Worm (Caenorhabditis elegans) whole organism, L2 larva: ENCODE measurements around the gene F15B10.3.

ENCODE experiments used
- C34F6.9 ChIP-seq: fragments of 150-350 bp; optimal IDR thresholded peaks from 2 replicates; lab custom pipeline; 2014; ENCODE audit warnings: missing biosample characterization, missing genetic modification characterization
- F13H6.1 ChIP-seq: sonication (generic microtip); optimal IDR thresholded peaks from 2 replicates; lab custom pipeline; 2016; ENCODE audit warnings: missing genetic modification characterization, missing compliant biosample characterization
- R02D3.7 ChIP-seq: fragments of 150-350 bp; optimal IDR thresholded peaks from 2 replicates; lab custom pipeline; 2014; ENCODE audit warnings: missing biosample characterization, missing genetic modification characterization
- ZK546.5 ChIP-seq: sonication (generic microtip); optimal IDR thresholded peaks from 2 replicates; lab custom pipeline; 2017; ENCODE audit warnings: missing biosample characterization, missing genetic modification characterization
- alr-1 ChIP-seq: fragments of 150-350 bp; optimal IDR thresholded peaks from 2 replicates; lab custom pipeline; 2014; ENCODE audit warnings: missing biosample characterization, missing genetic modification characterization
- blmp-1 ChIP-seq: sonication (generic microtip); optimal IDR thresholded peaks from 2 replicates; lab custom pipeline; 2017; ENCODE audit warnings: missing genetic modification characterization, mild to moderate bottlenecking, missing compliant biosample characterization, antibody characterized with exemption, moderate library complexity; ENCODE audit not compliant: insufficient read depth
- crh-2 ChIP-seq: sonication (generic microtip); optimal IDR thresholded peaks from 2 replicates; lab custom pipeline; 2017; ENCODE audit warnings: missing biosample characterization, missing genetic modification characterization
- dmd-4 ChIP-seq: sonication (generic microtip); optimal IDR thresholded peaks from 2 replicates; lab custom pipeline; 2017; ENCODE audit warnings: missing biosample characterization, missing genetic modification characterization
- egl-27 ChIP-seq: sonication (generic microtip); optimal IDR thresholded peaks from 3 replicates; lab custom pipeline; 2017; ENCODE audit warnings: missing biosample characterization, missing genetic modification reagents, missing genetic modification characterization
- elt-1 ChIP-seq: fragments of 150-350 bp; optimal IDR thresholded peaks from 2 replicates; lab custom pipeline; 2014; ENCODE audit warnings: missing biosample characterization, missing genetic modification characterization
- elt-3 ChIP-seq: sonication (generic microtip); optimal IDR thresholded peaks from 2 replicates; lab custom pipeline; 2017; ENCODE audit warnings: missing biosample characterization, missing genetic modification characterization
- fos-1 ChIP-seq: fragments of 150-350 bp; optimal IDR thresholded peaks from 2 replicates; lab custom pipeline; 2014; ENCODE audit warnings: missing biosample characterization, missing genetic modification characterization
- gmeb-1 ChIP-seq: fragments of 150-350 bp; optimal IDR thresholded peaks from 2 replicates; lab custom pipeline; 2014; ENCODE audit warnings: missing biosample characterization, missing genetic modification characterization
- lin-13 ChIP-seq: fragments of 150-350 bp; optimal IDR thresholded peaks from 2 replicates; lab custom pipeline; 2014; ENCODE audit warnings: missing biosample characterization, missing genetic modification reagents, missing genetic modification characterization
- lsy-2 ChIP-seq, 2 experiments: fragments of 150-350 bp in 1 of 2; sonication (generic microtip) in 1 of 2; optimal IDR thresholded peaks; 2 replicates each; lab custom pipeline; 2014 to 2017; ENCODE audit warnings: missing biosample characterization in 2 of 2, missing genetic modification characterization in 2 of 2
- mab-5 ChIP-seq: fragments of 150-350 bp; optimal IDR thresholded peaks from 2 replicates; lab custom pipeline; 2014; ENCODE audit warnings: missing biosample characterization, missing genetic modification characterization
- nhr-10 ChIP-seq: sonication (generic microtip); optimal IDR thresholded peaks from 2 replicates; lab custom pipeline; 2017; ENCODE audit warnings: missing biosample characterization, missing genetic modification characterization
- nhr-129 ChIP-seq: fragments of 150-350 bp; optimal IDR thresholded peaks from 2 replicates; lab custom pipeline; 2014; ENCODE audit warnings: missing biosample characterization, missing genetic modification characterization
- nhr-23 ChIP-seq: fragments of 150-350 bp; optimal IDR thresholded peaks from 2 replicates; lab custom pipeline; 2014; ENCODE audit warnings: missing biosample characterization, missing genetic modification reagents, missing genetic modification characterization
- nhr-237 ChIP-seq: fragments of 150-350 bp; optimal IDR thresholded peaks from 2 replicates; lab custom pipeline; 2014; ENCODE audit warnings: missing biosample characterization, missing genetic modification characterization
- nhr-25 ChIP-seq: fragments of 150-350 bp; sonication (generic microtip); optimal IDR thresholded peaks from 3 replicates; lab custom pipeline; 2014; ENCODE audit warnings: missing biosample characterization, missing genetic modification characterization
- nhr-6 ChIP-seq: fragments of 150-350 bp; optimal IDR thresholded peaks from 2 replicates; lab custom pipeline; 2014; ENCODE audit warnings: missing biosample characterization, missing genetic modification characterization
- skn-1 ChIP-seq: sonication (generic microtip); optimal IDR thresholded peaks from 2 replicates; lab custom pipeline; 2017; ENCODE audit warnings: missing biosample characterization, missing genetic modification characterization
- sma-3 ChIP-seq: sonication (generic microtip); optimal IDR thresholded peaks from 2 replicates; lab custom pipeline; 2016; ENCODE audit warnings: missing genetic modification reagents, missing genetic modification characterization, missing compliant biosample characterization
- sma-9 ChIP-seq, 2 experiments: fragments of 150-350 bp in 1 of 2; sonication (generic microtip) in 1 of 2; optimal IDR thresholded peaks; 2 replicates each; lab custom pipeline; 2014 to 2016; ENCODE audit warnings: missing genetic modification characterization in 2 of 2, mild to moderate bottlenecking in 1 of 2, missing biosample characterization in 1 of 2, missing compliant biosample characterization in 1 of 2, missing genetic modification reagents in 1 of 2, moderate library complexity in 1 of 2
- snpc-4 ChIP-seq: fragments of 150-350 bp; optimal IDR thresholded peaks from 2 replicates; lab custom pipeline; 2014; ENCODE audit warnings: missing biosample characterization, missing genetic modification characterization
- unc-39 ChIP-seq: fragments of 150-350 bp; optimal IDR thresholded peaks from 2 replicates; lab custom pipeline; 2014; ENCODE audit warnings: missing biosample characterization, missing genetic modification characterization
- unc-55 ChIP-seq: fragments of 150-350 bp; sonication (generic microtip); optimal IDR thresholded peaks from 3 replicates; lab custom pipeline; 2014; ENCODE audit warnings: missing biosample characterization, missing genetic modification reagents, missing genetic modification characterization
- unc-62 ChIP-seq: fragments of 150-350 bp; optimal IDR thresholded peaks from 2 replicates; lab custom pipeline; 2014; ENCODE audit warnings: missing biosample characterization, missing genetic modification reagents, missing genetic modification characterization
- zag-1 ChIP-seq: fragments of 150-350 bp; optimal IDR thresholded peaks from 2 replicates; lab custom pipeline; 2014; ENCODE audit warnings: missing biosample characterization, missing genetic modification characterization
- ztf-4 ChIP-seq: fragments of 150-350 bp; optimal IDR thresholded peaks from 2 replicates; lab custom pipeline; 2014; ENCODE audit warnings: missing biosample characterization, missing genetic modification characterization

F15B10.3 gene

ce11 chrIV:6645867-6646655, 43.6 kb downstream of the F15B10.3 start, which contains the start of gene hil-7:
hil-7 (plus strand) TSS chrIV:6646312.
- TF ChIP-seq lin-13 (GFP tag; lab: Kevin White, UChicago) (peak; percentile 35), C34F6.9 (tag; lab: Kevin White, UChicago) (peak; percentile 89), gmeb-1 (tag; lab: Kevin White, UChicago) (peak; percentile 44), nhr-237 (tag; lab: Kevin White, UChicago) (no peak), nhr-6 (peak; percentile 31), skn-1 (no peak), egl-27 (tag; lab: Kevin White, UChicago) (peak; percentile 40), F13H6.1 (tag; lab: Kevin White, UChicago) (peak; percentile 72), lsy-2 (tag; optimal IDR thresholded peaks at IDR 0.05; lab: Kevin White, UChicago) (peak in 1 of 2 experiments; percentile 72), nhr-25 (no peak), nhr-129 (peak; percentile 83), sma-9 (GFP tag; optimal IDR thresholded peaks at IDR 0.05; lab: Kevin White, UChicago) (peak; percentile 57), sma-9 (tag; optimal IDR thresholded peaks at IDR 0.05; lab: Kevin White, UChicago) (no peak), mab-5 (tag; lab: Kevin White, UChicago) (peak; percentile 68)

- TF ChIP-seq unc-55 (GFP tag; lab: Kevin White, UChicago) = no peak
- no peak for TF ChIP-seq snpc-4 (tag; lab: Kevin White, UChicago)
- no peak for TF ChIP-seq gmeb-1 (tag; lab: Kevin White, UChicago)
- TF ChIP-seq nhr-129 = no peak
- no peak for TF ChIP-seq egl-27 (tag; lab: Kevin White, UChicago)
- TF ChIP-seq elt-1 = no peak
- TF ChIP-seq nhr-237 (tag; lab: Kevin White, UChicago) = no peak
- no peak for TF ChIP-seq unc-62
- TF ChIP-seq sma-3 (GFP tag; lab: Kevin White, UChicago) = no peak
- TF ChIP-seq nhr-10 (tag; lab: Kevin White, UChicago) = no peak
- TF ChIP-seq alr-1 (tag; lab: Kevin White, UChicago) = no peak
- TF ChIP-seq lsy-2 (tag; optimal IDR thresholded peaks at IDR 0.05; lab: Kevin White, UChicago) = no peak
- no peak for TF ChIP-seq fos-1
- no peak for TF ChIP-seq dmd-4 (tag; lab: Kevin White, UChicago)
- no peak for TF ChIP-seq nhr-25
- TF ChIP-seq, all 48 proteins: peak for 0
Measured at ce11 chrIV:6646905-6647304, 44.4 kb downstream of the F15B10.3 start.

DNA sequence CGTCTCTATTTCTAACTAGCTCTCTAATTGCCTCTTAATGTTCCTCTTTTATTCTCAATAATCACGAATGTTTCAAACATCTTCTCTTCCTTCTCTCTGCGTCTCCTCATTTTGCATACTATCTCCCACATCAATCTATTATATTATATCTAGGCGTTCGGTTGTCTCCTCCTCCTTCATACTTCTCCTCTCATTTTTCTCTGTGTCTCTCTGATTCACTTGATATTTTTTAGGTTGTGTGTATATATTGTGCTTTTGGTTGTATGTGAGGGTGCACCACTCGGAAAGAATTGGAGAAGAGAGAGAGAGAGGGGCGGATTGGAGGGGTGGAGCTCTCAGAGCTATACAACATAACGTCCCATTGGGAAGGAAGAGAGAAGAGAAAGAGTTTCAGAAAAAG, 46.1 kb downstream of the F15B10.3 start:
- TF ChIP-seq gmeb-1 (tag; lab: Kevin White, UChicago) (no peak), mab-5 (tag; lab: Kevin White, UChicago) (peak; percentile 43), sma-9 (GFP tag; optimal IDR thresholded peaks at IDR 0.05; lab: Kevin White, UChicago) (no peak), sma-9 (tag; optimal IDR thresholded peaks at IDR 0.05; lab: Kevin White, UChicago) (no peak), nhr-23 (tag; lab: Kevin White, UChicago) (no peak), zag-1 (no peak), crh-2 (tag; lab: Kevin White, UChicago) (no peak), F13H6.1 (tag; lab: Kevin White, UChicago) (peak; percentile 56), unc-39 (tag; lab: Kevin White, UChicago) (no peak), unc-55 (GFP tag; lab: Kevin White, UChicago) (peak; percentile 41), R02D3.7 (tag; lab: Kevin White, UChicago) (no peak), nhr-10 (tag; lab: Kevin White, UChicago) (no peak), lsy-2 (tag; optimal IDR thresholded peaks at IDR 0.05; lab: Kevin White, UChicago) (peak in 1 of 2 experiments; percentile 29), egl-27 (tag; lab: Kevin White, UChicago) (no peak), C34F6.9 (tag; lab: Kevin White, UChicago) (peak; percentile 44), skn-1 (no peak), blmp-1 (tag; lab: Kevin White, UChicago) (no peak)

DNA sequence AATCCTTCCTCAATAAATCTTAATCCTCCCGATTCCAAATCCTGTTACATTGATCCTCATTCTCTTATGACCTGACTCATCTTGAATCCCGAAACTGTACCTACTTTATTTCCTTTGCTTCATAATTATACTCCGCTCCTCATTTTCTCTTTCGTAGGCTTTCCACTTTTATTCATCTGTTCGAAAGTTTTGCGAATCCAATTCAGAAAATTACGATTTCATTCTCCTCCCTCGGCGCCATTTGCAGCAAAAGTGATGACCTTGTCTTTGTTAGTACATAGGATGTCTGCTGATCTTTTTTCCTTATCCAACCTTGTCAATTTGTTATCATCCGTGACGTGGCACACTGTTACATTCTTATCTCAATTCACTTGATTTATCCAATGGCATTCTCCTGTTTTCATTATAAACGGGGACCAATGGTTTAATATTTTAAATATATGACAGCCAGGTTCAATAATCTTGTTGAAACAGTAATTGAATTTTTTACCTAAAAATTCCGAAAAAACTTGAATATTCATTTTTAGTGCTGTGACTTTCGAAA, 50.1 kb downstream of the F15B10.3 start:
- TF ChIP-seq ztf-4 (no peak), crh-2 (tag; lab: Kevin White, UChicago) (peak; percentile 77), nhr-23 (tag; lab: Kevin White, UChicago) (no peak), ZK546.5 (no peak), elt-3 (no peak)
